Worm (Caenorhabditis elegans): ENCODE results near the gene asp-8.

DNA sequence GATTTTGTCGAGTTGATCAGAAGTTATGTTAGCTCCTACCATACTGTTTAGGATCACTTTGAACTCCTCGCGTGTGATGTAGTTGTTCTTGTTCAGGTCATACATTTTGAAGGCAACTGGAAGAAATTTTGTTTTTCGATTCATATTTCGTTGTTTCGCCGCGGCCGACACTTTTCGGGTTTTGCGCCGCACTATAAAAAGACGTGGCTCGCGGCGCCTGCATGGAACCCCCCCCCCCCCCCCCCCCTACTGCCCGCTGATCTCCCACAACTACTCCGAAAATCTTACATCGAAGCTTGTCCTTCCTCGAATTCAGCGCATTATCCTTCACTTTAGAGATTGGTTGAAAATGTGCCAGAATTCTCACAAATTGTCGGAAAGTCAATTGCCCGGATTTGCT is 13.7 kb downstream of the asp-8 start:
- TF ChIP-seq nhr-77 (tag; optimal IDR thresholded peaks at IDR 0.05) (no peak), nhr-237 (tag; optimal IDR thresholded peaks at IDR 0.05) (no peak), ama-1 (optimal IDR thresholded peaks at IDR 0.05) (no peak), ztf-4 (tag; optimal IDR thresholded peaks at IDR 0.05) (no peak), skn-1 (tag; optimal IDR thresholded peaks at IDR 0.05) (no peak), nhr-11 (tag; optimal IDR thresholded peaks at IDR 0.05) (no peak), ceh-82 (tag; optimal IDR thresholded peaks at IDR 0.05) (no peak), tlp-1 (tag; optimal IDR thresholded peaks at IDR 0.05) (no peak), pqm-1 (tag; optimal IDR thresholded peaks at IDR 0.05) (no peak), swsn-7 (tag; optimal IDR thresholded peaks at IDR 0.05) (no peak), nhr-12 (tag; optimal IDR thresholded peaks at IDR 0.05) (no peak), nhr-90 (tag; optimal IDR thresholded peaks at IDR 0.05; ENCODE audit: poor library complexity) (no peak), unc-130 (tag; optimal IDR thresholded peaks at IDR 0.05) (no peak), fos-1 (tag; optimal IDR thresholded peaks at IDR 0.05) (no peak)

All from whole organism, L1 larva.